Worm (Caenorhabditis elegans) whole organism, L4/young adult: ENCODE measurements around the gene dmd-3.

Experiments
- dao-5 ChIP-seq: sonication (generic microtip); optimal IDR thresholded peaks from 2 replicates; lab custom pipeline; 2016; ENCODE audit warnings: missing genotype, missing genetic modification characterization, moderate library complexity, missing compliant biosample characterization
- him-1 ChIP-seq: sonication (generic microtip); optimal IDR thresholded peaks from 2 replicates; lab custom pipeline; 2016; ENCODE audit warnings: missing genotype, missing genetic modification reagents, missing genetic modification characterization, missing compliant biosample characterization

- no peak for TF ChIP-seq him-1 (tag; lab: Kevin White, UChicago)
- TF ChIP-seq dao-5 (tag; lab: Kevin White, UChicago), result no peak
Observed at ce11 chrV:19632948-19633347, 22.1 kb downstream of the dmd-3 start.
